Worm (Caenorhabditis elegans): ENCODE measurements around the gene F08A7.1.

ce11 chrIV:17453200-17453599, 12.8 kb downstream of the F08A7.1 start:
- TF ChIP-seq nhr-2 (tag; optimal IDR thresholded peaks at IDR 0.05) = no peak
- TF ChIP-seq tbx-8 (GFP tag; optimal IDR thresholded peaks at IDR 0.05) = no peak
- TF ChIP-seq unc-62 (GFP tag; optimal IDR thresholded peaks at IDR 0.05) = no peak
- no peak for TF ChIP-seq cnd-1 (tag; optimal IDR thresholded peaks at IDR 0.05)
